Worm (Caenorhabditis elegans) whole organism, L1 larva: ENCODE measurements around the gene Y53C12A.8.

Source experiments
- C04F5.9 ChIP-seq: sonication (generic microtip); optimal IDR thresholded peaks from 2 replicates; lab custom pipeline; 2016; ENCODE audit warnings: missing genetic modification characterization, missing compliant biosample characterization
- F16B12.6 ChIP-seq: fragments of 150-350 bp; optimal IDR thresholded peaks from 2 replicates; lab custom pipeline; 2014; ENCODE audit warnings: missing biosample characterization, missing genetic modification characterization
- aha-1 ChIP-seq: fragments of 150-350 bp; optimal IDR thresholded peaks from 2 replicates; lab custom pipeline; 2014; ENCODE audit warnings: missing biosample characterization, missing genetic modification characterization
- aly-2 ChIP-seq: fragments of 150-350 bp; optimal IDR thresholded peaks from 2 replicates; lab custom pipeline; 2014; ENCODE audit warnings: missing biosample characterization, missing genetic modification characterization
- ama-1 ChIP-seq: fragments of 150-350 bp; optimal IDR thresholded peaks from 2 replicates; lab custom pipeline; 2014
- blmp-1 ChIP-seq: fragments of 150-350 bp; optimal IDR thresholded peaks from 2 replicates; lab custom pipeline; 2014; ENCODE audit warnings: missing biosample characterization, missing genetic modification characterization
- ceh-63 ChIP-seq: fragments of 200-800 bp; sonication (Bioruptor generic); optimal IDR thresholded peaks from 2 replicates; lab custom pipeline; 2018; ENCODE audit warnings: mild to moderate bottlenecking, missing genetic modification characterization, missing compliant biosample characterization
- ceh-8 ChIP-seq: fragments of 200-800 bp; sonication (Bioruptor generic); optimal IDR thresholded peaks from 2 replicates; lab custom pipeline; 2018; ENCODE audit warnings: mild to moderate bottlenecking, missing genetic modification characterization, moderate library complexity, missing compliant biosample characterization
- ceh-88 ChIP-seq: fragments of 200-800 bp; sonication (Bioruptor generic); IDR thresholded peaks from 2 replicates; pipeline ENCODE4 v1.3.6; 2022; ENCODE audit warnings: missing genetic modification characterization, missing compliant biosample characterization
- ceh-90 ChIP-seq: sonication (generic microtip); optimal IDR thresholded peaks from 2 replicates; lab custom pipeline; 2016; ENCODE audit warnings: missing genetic modification characterization, missing compliant biosample characterization
- dsc-1 ChIP-seq: sonication (generic microtip); optimal IDR thresholded peaks from 2 replicates; lab custom pipeline; 2016; ENCODE audit warnings: mild to moderate bottlenecking, missing genetic modification characterization, missing compliant biosample characterization
- efl-1 ChIP-seq, 4 experiments: fragments of 150-350 bp; optimal IDR thresholded peaks in 3 of 4; peaks in 1 of 4; 1 replicate in 1 of 4; 2 replicates in 3 of 4; lab custom pipeline; 2014; ENCODE audit warnings: missing biosample characterization in 2 of 4, missing genetic modification characterization in 2 of 4, missing genetic modification reagents in 2 of 4
- efl-3 ChIP-seq: fragments of 200-800 bp; sonication (Bioruptor generic); optimal IDR thresholded peaks from 2 replicates; lab custom pipeline; 2018; ENCODE audit warnings: mild to moderate bottlenecking, missing genetic modification characterization, missing compliant biosample characterization
- egl-13 ChIP-seq: sonication (generic microtip); optimal IDR thresholded peaks from 2 replicates; lab custom pipeline; 2016; ENCODE audit warnings: missing genotype, missing genetic modification reagents, missing genetic modification characterization, missing compliant biosample characterization
- elt-2 ChIP-seq: sonication (generic microtip); optimal IDR thresholded peaks from 2 replicates; lab custom pipeline; 2016; ENCODE audit warnings: missing genetic modification characterization, mild to moderate bottlenecking, inconsistent platforms, missing compliant biosample characterization, missing genetic modification reagents
- ets-5 ChIP-seq: fragments of 200-800 bp; sonication (Bioruptor generic); IDR thresholded peaks from 2 replicates; pipeline ENCODE4 v1.3.6; 2022; ENCODE audit warnings: missing genetic modification characterization, missing compliant biosample characterization
- fkh-4 ChIP-seq: sonication (generic microtip); optimal IDR thresholded peaks from 2 replicates; lab custom pipeline; 2016; ENCODE audit warnings: missing compliant biosample characterization, missing genetic modification characterization, borderline replicate concordance
- fos-1 ChIP-seq: fragments of 150-350 bp; optimal IDR thresholded peaks from 2 replicates; lab custom pipeline; 2014; ENCODE audit warnings: missing biosample characterization, missing genetic modification characterization
- hpl-2 ChIP-seq: fragments of 150-350 bp; optimal IDR thresholded peaks from 2 replicates; lab custom pipeline; 2014; ENCODE audit warnings: missing biosample characterization, missing genetic modification reagents, missing genetic modification characterization
- irx-1 ChIP-seq: sonication (generic microtip); optimal IDR thresholded peaks from 2 replicates; lab custom pipeline; 2016; ENCODE audit warnings: missing genetic modification characterization, missing compliant biosample characterization
- isw-1 ChIP-seq: fragments of 200-800 bp; sonication (Bioruptor generic); IDR thresholded peaks from 2 replicates; pipeline ENCODE4 v1.3.6; 2022; ENCODE audit warnings: missing genetic modification characterization, missing compliant biosample characterization
- jun-1 ChIP-seq: fragments of 150-350 bp; optimal IDR thresholded peaks from 2 replicates; lab custom pipeline; 2014; ENCODE audit warnings: missing biosample characterization, missing genetic modification reagents, missing genetic modification characterization
- lin-14 ChIP-seq: fragments of 200-800 bp; sonication (Bioruptor generic); optimal IDR thresholded peaks from 2 replicates; lab custom pipeline; 2018; ENCODE audit warnings: mild to moderate bottlenecking, missing genetic modification characterization, moderate library complexity, missing compliant biosample characterization
- nhr-28 ChIP-seq: fragments of 150-350 bp; optimal IDR thresholded peaks from 2 replicates; lab custom pipeline; 2014; ENCODE audit warnings: missing biosample characterization, missing genetic modification characterization
- nhr-47 ChIP-seq: sonication (generic microtip); optimal IDR thresholded peaks from 2 replicates; lab custom pipeline; 2016; ENCODE audit warnings: mild to moderate bottlenecking, missing genetic modification characterization, moderate library complexity, missing compliant biosample characterization
- nhr-71 ChIP-seq: sonication (generic microtip); optimal IDR thresholded peaks from 2 replicates; lab custom pipeline; 2016; ENCODE audit warnings: mild to moderate bottlenecking, missing genetic modification characterization, moderate library complexity, missing compliant biosample characterization
- nhr-76 ChIP-seq: sonication (generic microtip); optimal IDR thresholded peaks from 2 replicates; lab custom pipeline; 2017; ENCODE audit warnings: missing biosample characterization, missing genetic modification characterization
- nhr-77 ChIP-seq: fragments of 150-350 bp; optimal IDR thresholded peaks from 2 replicates; lab custom pipeline; 2014; ENCODE audit warnings: missing biosample characterization, missing genetic modification characterization
- rnt-1 ChIP-seq: sonication (generic microtip); optimal IDR thresholded peaks from 2 replicates; lab custom pipeline; 2016; ENCODE audit warnings: mild to moderate bottlenecking, missing genetic modification characterization, moderate library complexity, missing compliant biosample characterization
- tbx-2 ChIP-seq: sonication (generic microtip); optimal IDR thresholded peaks from 2 replicates; lab custom pipeline; 2016; ENCODE audit warnings: missing genetic modification characterization, missing compliant biosample characterization
- tlp-1 ChIP-seq: fragments of 150-350 bp; optimal IDR thresholded peaks from 2 replicates; lab custom pipeline; 2014; ENCODE audit warnings: missing biosample characterization, missing genetic modification characterization
- unc-130 ChIP-seq: fragments of 150-350 bp; optimal IDR thresholded peaks from 2 replicates; lab custom pipeline; 2017; ENCODE audit warnings: missing biosample characterization, missing genetic modification characterization, inconsistent platforms
- unc-86 ChIP-seq: sonication (generic microtip); optimal IDR thresholded peaks from 2 replicates; lab custom pipeline; 2016; ENCODE audit warnings: missing genetic modification characterization, missing compliant biosample characterization
- unc-98 ChIP-seq: fragments of 200-800 bp; sonication (Bioruptor generic); IDR thresholded peaks from 2 replicates; pipeline ENCODE4 v1.3.6; 2022; ENCODE audit warnings: missing genetic modification characterization, missing compliant biosample characterization
- zip-4 ChIP-seq: fragments of 200-800 bp; sonication (Bioruptor generic); optimal IDR thresholded peaks from 2 replicates; lab custom pipeline; 2018; ENCODE audit warnings: mild to moderate bottlenecking, missing genetic modification characterization, moderate library complexity, missing compliant biosample characterization

The Y53C12A.8 gene

ce11 chrII:9655530-9656139, 44.6 kb downstream of the Y53C12A.8 start, which contains the start of gene ZK1307.1:
Gene ZK1307.1, minus strand, starts transcription at chrII:9655580.
- TF ChIP-seq nhr-71 (tag; lab: Kevin White, UChicago) (no peak), aly-2 (tag; lab: Kevin White, UChicago) (no peak), unc-130 (no peak), ceh-88 (GFP tag; lab: Robert Waterston, UW) (no peak), irx-1 (tag; lab: Kevin White, UChicago) (no peak), ceh-90 (tag; lab: Kevin White, UChicago) (no peak), isw-1 (GFP tag; lab: Robert Waterston, UW) (no peak), elt-2 (tag; lab: Kevin White, UChicago) (peak; percentile 32), unc-98 (GFP tag; lab: Robert Waterston, UW) (no peak), blmp-1 (tag; lab: Kevin White, UChicago) (peak; percentile 23)

ce11 chrII:9653679-9654078, 46.6 kb downstream of the Y53C12A.8 start, which contains the start of gene ZK1307.2:
Gene ZK1307.2, minus strand, starts transcription at chrII:9653952.
- no peak for TF ChIP-seq zip-4

ce11 chrII:9652919-9653318, 47.3 kb downstream of the Y53C12A.8 start, which contains the start of gene ZK1307.3:
Gene ZK1307.3, minus strand, starts transcription at chrII:9653019.
- TF ChIP-seq efl-1 (optimal IDR thresholded peaks at IDR 0.05; lab: Kevin White, UChicago) (no peak), efl-1 (GFP tag; optimal IDR thresholded peaks at IDR 0.05 in 1 of 2; lab: Kevin White, UChicago) (no peak), efl-3 (GFP tag; lab: Kevin White, UChicago) (no peak), ceh-63 (GFP tag; lab: Kevin White, UChicago) (no peak), ama-1 (lab: Kevin White, UChicago) (no peak), tbx-2 (tag; lab: Kevin White, UChicago) (no peak), tlp-1 (tag; lab: Kevin White, UChicago) (no peak), rnt-1 (no peak), jun-1 (tag; lab: Kevin White, UChicago) (no peak), zip-4 (no peak), dsc-1 (tag; lab: Kevin White, UChicago) (no peak), aha-1 (tag; lab: Kevin White, UChicago) (no peak), F16B12.6 (no peak), ceh-8 (no peak), ets-5 (GFP tag; lab: Robert Waterston, UW) (no peak), nhr-71 (tag; lab: Kevin White, UChicago) (no peak), unc-130 (no peak)

ce11 chrII:9651700-9652099, 48.6 kb downstream of the Y53C12A.8 start, which contains the start of gene ZK1307.4:
Gene ZK1307.4, minus strand, starts transcription at chrII:9651800.
- TF ChIP-seq nhr-47 (tag; lab: Kevin White, UChicago) (no peak), lin-14 (no peak), fos-1 (tag; lab: Kevin White, UChicago) (no peak), egl-13 (tag; lab: Kevin White, UChicago) (no peak), elt-2 (tag; lab: Kevin White, UChicago) (no peak), dsc-1 (tag; lab: Kevin White, UChicago) (no peak), fkh-4 (tag; lab: Kevin White, UChicago) (no peak), unc-86 (no peak)

- TF ChIP-seq fos-1 (tag; lab: Kevin White, UChicago) (no peak), nhr-28 (tag; lab: Kevin White, UChicago) (no peak), hpl-2 (GFP tag; lab: Kevin White, UChicago) (no peak), irx-1 (tag; lab: Kevin White, UChicago) (no peak), C04F5.9 (no peak), nhr-76 (tag; lab: Kevin White, UChicago) (no peak), nhr-77 (tag; lab: Kevin White, UChicago) (no peak)
Observed at ce11 chrII:9649191-9649590, 51.1 kb downstream of the Y53C12A.8 start, which contains the start of gene ZK1307.9. Gene ZK1307.9, plus strand, starts transcription at chrII:9649491.
